Worm (Caenorhabditis elegans) whole organism, mixed stage, embryonic: Measurements from ENCODE around the gene vang-1.

Source experiments
- M03D4.4 ChIP-seq: sonication (generic microtip); optimal IDR thresholded peaks from 2 replicates; lab custom pipeline; 2017; ENCODE audit warnings: mild to moderate bottlenecking, missing genetic modification characterization, missing compliant biosample characterization
- bed-3 ChIP-seq: fragments of 200-800 bp; sonication (Bioruptor generic); optimal IDR thresholded peaks from 3 replicates; lab custom pipeline; 2018; ENCODE audit warnings: mild to moderate bottlenecking, missing genetic modification characterization, moderate library complexity, missing compliant biosample characterization
- blmp-1 ChIP-seq: fragments of 150-350 bp; optimal IDR thresholded peaks from 2 replicates; lab custom pipeline; 2014; ENCODE audit warnings: missing biosample characterization, missing genetic modification characterization
- ceh-39 ChIP-seq: fragments of 150-350 bp; optimal IDR thresholded peaks from 2 replicates; lab custom pipeline; 2014; ENCODE audit warnings: missing biosample characterization, missing genetic modification characterization
- ceh-83 ChIP-seq: fragments of 200-800 bp; sonication (Bioruptor generic); optimal IDR thresholded peaks from 2 replicates; lab custom pipeline; 2018; ENCODE audit warnings: mild to moderate bottlenecking, missing genetic modification characterization, missing compliant biosample characterization
- ces-1 ChIP-seq: fragments of 150-350 bp; optimal IDR thresholded peaks from 2 replicates; lab custom pipeline; 2014; ENCODE audit warnings: missing biosample characterization, missing genetic modification reagents, missing genetic modification characterization
- cnd-1 ChIP-seq: fragments of 200-800 bp; sonication (Bioruptor generic); optimal IDR thresholded peaks from 2 replicates; lab custom pipeline; 2018; ENCODE audit warnings: mild to moderate bottlenecking, missing genetic modification characterization, missing compliant biosample characterization
- drap-1 ChIP-seq: fragments of 200-800 bp; sonication (Bioruptor generic); optimal IDR thresholded peaks from 3 replicates; lab custom pipeline; 2018; ENCODE audit warnings: mild to moderate bottlenecking, missing genetic modification characterization, missing compliant biosample characterization
- elt-1 ChIP-seq: sonication (generic microtip); optimal IDR thresholded peaks from 2 replicates; lab custom pipeline; 2017; ENCODE audit warnings: missing genetic modification characterization, mild to moderate bottlenecking, missing compliant biosample characterization, antibody characterized with exemption, moderate library complexity, borderline replicate concordance; ENCODE audit not compliant: insufficient read depth
- elt-3 ChIP-seq: fragments of 150-350 bp; optimal IDR thresholded peaks from 2 replicates; lab custom pipeline; 2014; ENCODE audit warnings: missing biosample characterization, missing genetic modification characterization
- flh-1 ChIP-seq: fragments of 200-800 bp; sonication (Bioruptor generic); optimal IDR thresholded peaks from 2 replicates; lab custom pipeline; 2018; ENCODE audit warnings: mild to moderate bottlenecking, missing genetic modification characterization, moderate library complexity, missing compliant biosample characterization
- ham-2 ChIP-seq: fragments of 200-800 bp; sonication (Bioruptor generic); optimal IDR thresholded peaks from 2 replicates; lab custom pipeline; 2018; ENCODE audit warnings: mild to moderate bottlenecking, missing genetic modification characterization, missing compliant biosample characterization
- hlh-1 ChIP-seq: fragments of 150-350 bp; optimal IDR thresholded peaks from 2 replicates; lab custom pipeline; 2014; ENCODE audit warnings: missing biosample characterization, missing genetic modification reagents, missing genetic modification characterization
- lin-13 ChIP-seq: fragments of 150-350 bp; optimal IDR thresholded peaks from 2 replicates; lab custom pipeline; 2014; ENCODE audit warnings: missing biosample characterization, missing genetic modification characterization
- lsy-2 ChIP-seq: fragments of 150-350 bp; optimal IDR thresholded peaks from 2 replicates; lab custom pipeline; 2014; ENCODE audit warnings: missing biosample characterization, missing genetic modification characterization
- mab-5 ChIP-seq: fragments of 150-350 bp; optimal IDR thresholded peaks from 2 replicates; lab custom pipeline; 2014; ENCODE audit warnings: missing biosample characterization, missing genetic modification characterization
- mep-1 ChIP-seq: fragments of 150-350 bp; optimal IDR thresholded peaks from 2 replicates; lab custom pipeline; 2017; ENCODE audit warnings: missing biosample characterization, missing genetic modification reagents, missing genetic modification characterization, inconsistent platforms
- mls-2 ChIP-seq: sonication (generic microtip); optimal IDR thresholded peaks from 2 replicates; lab custom pipeline; 2016; ENCODE audit warnings: mild to moderate bottlenecking, missing genetic modification characterization, moderate library complexity, missing compliant biosample characterization
- nhr-12 ChIP-seq: fragments of 150-350 bp; optimal IDR thresholded peaks from 2 replicates; lab custom pipeline; 2014; ENCODE audit warnings: missing biosample characterization, missing genetic modification characterization
- nhr-2 ChIP-seq: fragments of 150-350 bp; optimal IDR thresholded peaks from 2 replicates; lab custom pipeline; 2014; ENCODE audit warnings: missing biosample characterization, missing genetic modification characterization
- nhr-237 ChIP-seq: fragments of 150-350 bp; optimal IDR thresholded peaks from 2 replicates; lab custom pipeline; 2014; ENCODE audit warnings: missing biosample characterization, missing genetic modification characterization
- nhr-28 ChIP-seq: fragments of 150-350 bp; optimal IDR thresholded peaks from 2 replicates; lab custom pipeline; 2014; ENCODE audit warnings: missing biosample characterization, missing genetic modification characterization
- nhr-76 ChIP-seq: sonication (generic microtip); optimal IDR thresholded peaks from 2 replicates; lab custom pipeline; 2017; ENCODE audit warnings: missing biosample characterization, missing genetic modification characterization
- pha-4 ChIP-seq: fragments of 150-350 bp; optimal IDR thresholded peaks from 2 replicates; lab custom pipeline; 2018; ENCODE audit warnings: missing biosample characterization, missing genetic modification reagents, missing genetic modification characterization
- sem-2 ChIP-seq: fragments of 200-800 bp; sonication (Bioruptor generic); optimal IDR thresholded peaks from 2 replicates; lab custom pipeline; 2018; ENCODE audit warnings: mild to moderate bottlenecking, missing genetic modification characterization, missing compliant biosample characterization
- snpc-4 ChIP-seq: fragments of 150-350 bp; optimal IDR thresholded peaks from 2 replicates; lab custom pipeline; 2014; ENCODE audit warnings: missing biosample characterization, missing genetic modification characterization
- sptf-1 ChIP-seq: sonication (generic microtip); optimal IDR thresholded peaks from 2 replicates; lab custom pipeline; 2017; ENCODE audit warnings: mild to moderate bottlenecking, missing genetic modification characterization, moderate library complexity, missing compliant biosample characterization
- unc-120 ChIP-seq: sonication (generic microtip); optimal IDR thresholded peaks from 2 replicates; lab custom pipeline; 2017; ENCODE audit warnings: missing genetic modification characterization, missing compliant biosample characterization; ENCODE audit not compliant: poor library complexity, severe bottlenecking
- unc-62 ChIP-seq: fragments of 150-350 bp; optimal IDR thresholded peaks from 2 replicates; lab custom pipeline; 2014; ENCODE audit warnings: missing biosample characterization, missing genetic modification reagents, missing genetic modification characterization
- zip-8 ChIP-seq: fragments of 150-350 bp; optimal IDR thresholded peaks from 2 replicates; lab custom pipeline; 2014; ENCODE audit warnings: missing biosample characterization, missing genetic modification characterization
- ztf-11 ChIP-seq: fragments of 150-350 bp; optimal IDR thresholded peaks from 2 replicates; lab custom pipeline; 2014; ENCODE audit warnings: missing biosample characterization, missing genetic modification characterization

The vang-1 gene

DNA sequence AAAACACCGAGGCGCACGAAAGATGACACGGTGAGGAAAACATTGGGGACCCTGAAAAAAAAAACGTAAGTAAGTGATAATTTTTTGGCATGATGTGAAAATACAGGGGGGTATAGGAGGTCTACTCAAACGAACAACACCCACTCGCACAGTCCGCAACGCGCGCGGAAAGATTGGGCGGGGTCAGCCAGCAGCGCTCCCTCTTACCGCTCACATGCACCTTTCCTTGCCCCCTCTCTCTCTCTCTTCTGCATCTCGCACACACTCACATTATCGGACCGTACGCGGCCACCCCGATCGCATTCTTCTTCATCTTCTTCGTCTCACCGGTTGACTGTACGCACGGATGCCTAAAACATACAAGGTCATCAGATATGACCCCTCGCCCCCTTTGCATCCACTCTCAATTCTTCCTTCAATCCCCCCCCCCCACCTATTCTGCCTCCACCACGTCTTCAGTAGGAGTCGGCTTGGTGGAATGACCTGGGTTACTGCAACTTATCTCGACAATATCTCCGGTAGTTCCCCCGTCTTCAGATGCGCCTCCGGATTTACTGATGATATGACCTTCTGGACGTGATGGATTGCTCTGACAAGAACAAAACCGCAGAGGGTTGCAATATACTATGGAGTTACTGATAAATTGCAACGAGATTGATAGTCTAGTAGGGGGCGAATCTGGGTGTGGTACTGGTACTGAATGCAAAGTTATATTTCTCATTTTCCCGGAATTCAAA, 6.0 kb upstream of the vang-1 start, which contains the start of gene F53B3.5:
TSS of gene F53B3.5 (minus strand) at position 51 of the 737 bp plus-strand sequence.
- TF ChIP-seq zip-8 (tag; lab: Kevin White, UChicago) (no peak), blmp-1 (tag; lab: Kevin White, UChicago) (no peak), lsy-2 (no peak), lin-13 (tag; lab: Kevin White, UChicago) (peak; percentile 11), pha-4 (tag; lab: Kevin White, UChicago) (peak; percentile 39), ham-2 (GFP tag; lab: Kevin White, UChicago) (peak; percentile 86), mab-5 (tag; lab: Kevin White, UChicago) (no peak), nhr-2 (tag; lab: Kevin White, UChicago) (peak; percentile 92), ceh-83 (GFP tag; lab: Kevin White, UChicago) (no peak), hlh-1 (tag; lab: Kevin White, UChicago) (no peak), sptf-1 (tag; lab: Kevin White, UChicago) (peak; percentile 39), cnd-1 (peak; percentile 54), drap-1 (GFP tag; lab: Kevin White, UChicago) (peak; percentile 68), flh-1 (GFP tag; lab: Kevin White, UChicago) (peak; percentile 27), snpc-4 (tag; lab: Kevin White, UChicago) (no peak), unc-120 (peak; percentile 7), mls-2 (tag; lab: Kevin White, UChicago) (peak; percentile 69), bed-3 (GFP tag; lab: Kevin White, UChicago) (no peak), M03D4.4 (peak; percentile 24), ztf-11 (tag; lab: Kevin White, UChicago) (no peak), mep-1 (no peak), nhr-237 (no peak), sem-2 (GFP tag; lab: Kevin White, UChicago) (no peak), elt-1 (tag; lab: Kevin White, UChicago) (peak; percentile 77), ces-1 (no peak)

DNA sequence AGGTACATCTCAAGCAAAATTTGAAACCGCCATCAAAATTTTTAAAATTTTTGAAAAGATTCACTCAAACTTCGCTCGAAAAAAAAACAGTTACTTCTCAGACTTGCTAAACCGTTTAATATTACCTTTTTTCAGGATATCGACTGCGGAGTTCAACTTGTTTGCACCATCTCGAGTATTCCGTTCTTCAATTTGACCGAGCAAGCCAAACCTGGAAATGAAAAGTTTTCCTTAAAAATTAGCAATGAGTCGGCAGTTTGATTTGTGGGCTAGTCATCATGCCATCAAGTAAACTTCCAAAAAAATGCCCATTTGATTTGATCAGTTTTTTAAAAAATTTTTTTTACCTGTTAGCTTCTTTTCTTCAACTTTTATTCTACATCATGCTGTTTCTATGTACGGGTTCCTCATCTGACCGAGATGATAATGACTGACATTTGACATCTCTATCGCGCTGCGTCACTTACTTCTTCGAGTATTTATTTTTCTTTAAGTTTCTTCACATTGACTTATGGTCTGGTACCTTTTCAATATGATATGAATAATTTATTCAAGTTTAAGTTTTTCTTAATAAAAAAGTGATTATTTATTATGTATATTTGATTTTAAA, 4.5 kb downstream of the vang-1 start:
- no peak for TF ChIP-seq elt-3
- TF ChIP-seq M03D4.4, result no peak
- TF ChIP-seq sem-2 (GFP tag; lab: Kevin White, UChicago), result no peak
- TF ChIP-seq zip-8 (tag; lab: Kevin White, UChicago), result no peak
- no peak for TF ChIP-seq elt-1 (tag; lab: Kevin White, UChicago)
- no peak for TF ChIP-seq cnd-1
- no peak for TF ChIP-seq ham-2 (GFP tag; lab: Kevin White, UChicago)
- TF ChIP-seq nhr-237, result no peak
- TF ChIP-seq lsy-2, result no peak
- no peak for TF ChIP-seq unc-120
- no peak for TF ChIP-seq flh-1 (GFP tag; lab: Kevin White, UChicago)
- no peak for TF ChIP-seq nhr-12 (tag; lab: Kevin White, UChicago)
- no peak for TF ChIP-seq ces-1
- TF ChIP-seq unc-62, result no peak
- TF ChIP-seq ceh-39 (tag; lab: Kevin White, UChicago), result no peak
- no peak for TF ChIP-seq sptf-1 (tag; lab: Kevin White, UChicago)
- TF ChIP-seq nhr-76 (tag; lab: Kevin White, UChicago), result no peak
- no peak for TF ChIP-seq mep-1
- TF ChIP-seq, all 35 proteins: peak for 0

DNA sequence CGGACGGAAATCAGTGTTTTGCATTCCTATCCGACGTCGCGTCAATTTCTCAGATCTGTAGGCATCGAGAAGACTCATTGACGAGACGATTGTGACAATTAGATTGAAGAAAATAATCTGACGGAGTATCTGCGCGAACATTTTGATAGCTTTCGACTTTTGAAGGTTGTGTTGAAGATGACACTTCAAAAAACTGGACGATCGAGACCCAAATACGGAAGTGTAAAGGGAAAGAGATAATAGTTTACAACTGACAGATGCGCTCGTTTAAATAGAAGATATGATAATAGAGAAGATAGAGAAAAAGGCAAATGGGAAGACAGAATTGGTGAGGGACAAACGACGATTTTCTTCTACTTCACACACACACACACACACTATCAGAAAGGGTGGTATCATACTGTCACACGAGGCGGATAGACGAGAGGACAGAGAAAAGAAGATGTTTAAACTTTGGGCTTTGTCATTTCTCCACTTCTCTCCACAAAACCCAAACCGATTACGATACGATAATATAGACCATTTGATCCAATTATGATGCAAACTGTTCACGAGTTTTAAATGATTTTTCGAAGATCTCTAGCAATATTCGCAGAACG, 5.6 kb downstream of the vang-1 start, which contains the start of gene B0410.3:
TSS of gene B0410.3 (minus strand) at position 351 of the 599 bp plus-strand sequence.
- no peak for TF ChIP-seq hlh-1 (tag; lab: Kevin White, UChicago)
- peak; percentile 22 for TF ChIP-seq ham-2 (GFP tag; lab: Kevin White, UChicago)
- no peak for TF ChIP-seq nhr-12 (tag; lab: Kevin White, UChicago)
- no peak for TF ChIP-seq bed-3 (GFP tag; lab: Kevin White, UChicago)
- TF ChIP-seq elt-3, result peak; percentile 65
- no peak for TF ChIP-seq ztf-11 (tag; lab: Kevin White, UChicago)
- TF ChIP-seq ceh-83 (GFP tag; lab: Kevin White, UChicago), result no peak
- TF ChIP-seq unc-62, result peak; percentile 68
- no peak for TF ChIP-seq ces-1
- no peak for TF ChIP-seq snpc-4 (tag; lab: Kevin White, UChicago)
- TF ChIP-seq flh-1 (GFP tag; lab: Kevin White, UChicago), result no peak
- TF ChIP-seq nhr-28 (tag; lab: Kevin White, UChicago), result no peak
- TF ChIP-seq nhr-237, result no peak
- TF ChIP-seq lsy-2, result no peak
